Worm (Caenorhabditis elegans) whole organism, L2 larva: ENCODE data around the gene C16D2.1.

Experiments used
- C34F6.9 ChIP-seq: fragments of 150-350 bp; optimal IDR thresholded peaks from 2 replicates; lab custom pipeline; 2014; ENCODE audit warnings: missing biosample characterization, missing genetic modification characterization
- F13H6.1 ChIP-seq: sonication (generic microtip); optimal IDR thresholded peaks from 2 replicates; lab custom pipeline; 2016; ENCODE audit warnings: missing genetic modification characterization, missing compliant biosample characterization
- R02D3.7 ChIP-seq: fragments of 150-350 bp; optimal IDR thresholded peaks from 2 replicates; lab custom pipeline; 2014; ENCODE audit warnings: missing biosample characterization, missing genetic modification characterization
- Y55F3AM.14 ChIP-seq: fragments of 200-800 bp; sonication (Bioruptor generic); optimal IDR thresholded peaks from 2 replicates; lab custom pipeline; 2018; ENCODE audit warnings: mild to moderate bottlenecking, missing genetic modification characterization, missing compliant biosample characterization
- ama-1 ChIP-seq: fragments of 150-350 bp; optimal IDR thresholded peaks from 2 replicates; lab custom pipeline; 2018; ENCODE audit warnings: inconsistent platforms
- blmp-1 ChIP-seq: sonication (generic microtip); optimal IDR thresholded peaks from 2 replicates; lab custom pipeline; 2017; ENCODE audit warnings: missing genetic modification characterization, mild to moderate bottlenecking, missing compliant biosample characterization, antibody characterized with exemption, moderate library complexity; ENCODE audit not compliant: insufficient read depth
- ceh-16 ChIP-seq: fragments of 150-350 bp; optimal IDR thresholded peaks from 2 replicates; lab custom pipeline; 2014; ENCODE audit warnings: missing biosample characterization, missing genetic modification characterization
- ceh-82 ChIP-seq: fragments of 150-350 bp; optimal IDR thresholded peaks from 2 replicates; lab custom pipeline; 2014; ENCODE audit warnings: missing biosample characterization, missing genetic modification characterization
- crh-2 ChIP-seq: sonication (generic microtip); optimal IDR thresholded peaks from 2 replicates; lab custom pipeline; 2017; ENCODE audit warnings: missing biosample characterization, missing genetic modification characterization
- dmd-4 ChIP-seq: sonication (generic microtip); optimal IDR thresholded peaks from 2 replicates; lab custom pipeline; 2017; ENCODE audit warnings: missing biosample characterization, missing genetic modification characterization
- fos-1 ChIP-seq: fragments of 150-350 bp; optimal IDR thresholded peaks from 2 replicates; lab custom pipeline; 2014; ENCODE audit warnings: missing biosample characterization, missing genetic modification characterization
- lsy-2 ChIP-seq, 2 experiments: fragments of 150-350 bp in 1 of 2; sonication (generic microtip) in 1 of 2; optimal IDR thresholded peaks; 2 replicates each; lab custom pipeline; 2014 to 2017; ENCODE audit warnings: missing biosample characterization in 2 of 2, missing genetic modification characterization in 2 of 2
- mdl-1 ChIP-seq, 2 experiments: fragments of 150-350 bp in 1 of 2; sonication (generic microtip) in 1 of 2; optimal IDR thresholded peaks; 2 replicates each; lab custom pipeline; 2017; ENCODE audit warnings: missing biosample characterization in 2 of 2, missing genetic modification characterization in 2 of 2
- nhr-11 ChIP-seq: fragments of 150-350 bp; optimal IDR thresholded peaks from 2 replicates; lab custom pipeline; 2014; ENCODE audit warnings: missing biosample characterization, missing genetic modification characterization
- nhr-129 ChIP-seq: fragments of 150-350 bp; optimal IDR thresholded peaks from 2 replicates; lab custom pipeline; 2014; ENCODE audit warnings: missing biosample characterization, missing genetic modification characterization
- nhr-21 ChIP-seq: fragments of 150-350 bp; optimal IDR thresholded peaks from 2 replicates; lab custom pipeline; 2014; ENCODE audit warnings: missing biosample characterization, missing genetic modification characterization
- nhr-6 ChIP-seq: fragments of 150-350 bp; optimal IDR thresholded peaks from 2 replicates; lab custom pipeline; 2014; ENCODE audit warnings: missing biosample characterization, missing genetic modification characterization
- skn-1 ChIP-seq: sonication (generic microtip); optimal IDR thresholded peaks from 2 replicates; lab custom pipeline; 2017; ENCODE audit warnings: missing biosample characterization, missing genetic modification characterization
- sma-3 ChIP-seq: sonication (generic microtip); optimal IDR thresholded peaks from 2 replicates; lab custom pipeline; 2016; ENCODE audit warnings: missing genetic modification reagents, missing genetic modification characterization, missing compliant biosample characterization
- sma-9 ChIP-seq, 2 experiments: fragments of 150-350 bp in 1 of 2; sonication (generic microtip) in 1 of 2; optimal IDR thresholded peaks; 2 replicates each; lab custom pipeline; 2014 to 2016; ENCODE audit warnings: missing genetic modification characterization in 2 of 2, mild to moderate bottlenecking in 1 of 2, missing biosample characterization in 1 of 2, missing compliant biosample characterization in 1 of 2, missing genetic modification reagents in 1 of 2, moderate library complexity in 1 of 2
- snpc-4 ChIP-seq: fragments of 150-350 bp; optimal IDR thresholded peaks from 2 replicates; lab custom pipeline; 2014; ENCODE audit warnings: missing biosample characterization, missing genetic modification characterization
- unc-55 ChIP-seq: fragments of 150-350 bp; sonication (generic microtip); optimal IDR thresholded peaks from 3 replicates; lab custom pipeline; 2014; ENCODE audit warnings: missing biosample characterization, missing genetic modification reagents, missing genetic modification characterization
- zag-1 ChIP-seq: fragments of 150-350 bp; optimal IDR thresholded peaks from 2 replicates; lab custom pipeline; 2014; ENCODE audit warnings: missing biosample characterization, missing genetic modification characterization
- ztf-1 ChIP-seq: fragments of 200-800 bp; sonication (Bioruptor generic); conservative IDR thresholded peaks from 2 replicates; pipeline ENCODE4 v1.3.6; 2022; ENCODE audit warnings: missing genetic modification characterization, missing compliant biosample characterization
- ztf-4 ChIP-seq: fragments of 150-350 bp; optimal IDR thresholded peaks from 2 replicates; lab custom pipeline; 2014; ENCODE audit warnings: missing biosample characterization, missing genetic modification characterization

The C16D2.1 gene

ce11 chrII:9117789-9118242 is 13.6 kb upstream of the C16D2.1 start:
- TF ChIP-seq nhr-11 (tag; lab: Kevin White, UChicago), result no peak
- TF ChIP-seq dmd-4 (tag; lab: Kevin White, UChicago), result peak; percentile 25
- peak; percentile 78 for TF ChIP-seq nhr-21 (tag; lab: Kevin White, UChicago)
- TF ChIP-seq nhr-129, result peak; percentile 1
- peak; percentile 6 for TF ChIP-seq nhr-6 (tag; lab: Kevin White, UChicago)
- no peak for TF ChIP-seq snpc-4 (tag; lab: Kevin White, UChicago)
- peak; percentile 30 for TF ChIP-seq zag-1 (tag; lab: Kevin White, UChicago)
- TF ChIP-seq lsy-2 (tag; optimal IDR thresholded peaks at IDR 0.05; lab: Kevin White, UChicago), result peak; percentile 5 to 56
- peak; percentile 22 for TF ChIP-seq C34F6.9
- TF ChIP-seq unc-55 (GFP tag; lab: Kevin White, UChicago), result no peak
- peak; percentile 92 for TF ChIP-seq fos-1 (tag; lab: Kevin White, UChicago)
- TF ChIP-seq ztf-4, result peak; percentile 46
- TF ChIP-seq crh-2 (tag; lab: Kevin White, UChicago), result peak; percentile 47
- peak; percentile 80 for TF ChIP-seq sma-9 (GFP tag; optimal IDR thresholded peaks at IDR 0.05; lab: Kevin White, UChicago)
- no peak for TF ChIP-seq sma-9 (tag; optimal IDR thresholded peaks at IDR 0.05; lab: Kevin White, UChicago)
- TF ChIP-seq ceh-82 (tag; lab: Kevin White, UChicago), result no peak
- TF ChIP-seq, all 48 proteins: peak for 11

ce11 chrII:9120329-9120728 is 11.1 kb upstream of the C16D2.1 start:
- TF ChIP-seq F13H6.1 (tag; lab: Kevin White, UChicago), result no peak
- TF ChIP-seq unc-55 (GFP tag; lab: Kevin White, UChicago), result no peak
- TF ChIP-seq crh-2 (tag; lab: Kevin White, UChicago), result no peak
- no peak for TF ChIP-seq dmd-4 (tag; lab: Kevin White, UChicago)
- no peak for TF ChIP-seq ztf-1 (GFP tag; lab: Robert Waterston, UW)

- TF ChIP-seq ztf-4 (peak; percentile 25), Y55F3AM.14 (GFP tag; lab: Kevin White, UChicago) (no peak), skn-1 (tag; lab: Kevin White, UChicago) (no peak), mdl-1 (tag; optimal IDR thresholded peaks at IDR 0.05; lab: Kevin White, UChicago) (no peak), ztf-1 (GFP tag; lab: Robert Waterston, UW) (no peak), lsy-2 (tag; optimal IDR thresholded peaks at IDR 0.05; lab: Kevin White, UChicago) (peak in 1 of 2 experiments; percentile 6), R02D3.7 (tag; lab: Kevin White, UChicago) (no peak), ceh-16 (tag; lab: Kevin White, UChicago) (no peak), ceh-82 (tag; lab: Kevin White, UChicago) (no peak), sma-9 (GFP tag; optimal IDR thresholded peaks at IDR 0.05; lab: Kevin White, UChicago) (peak; percentile 42), sma-9 (tag; optimal IDR thresholded peaks at IDR 0.05; lab: Kevin White, UChicago) (no peak)
These were observed 10.5 kb upstream of the C16D2.1 start for ce11 chrII:9120813-9121554.

- peak; percentile 51 for TF ChIP-seq sma-3 (GFP tag; lab: Kevin White, UChicago)
- TF ChIP-seq ceh-82 (tag; lab: Kevin White, UChicago), result no peak
- TF ChIP-seq fos-1 (tag; lab: Kevin White, UChicago), result peak; percentile 50
- TF ChIP-seq, all 48 proteins: peak for 2
These were observed 7.1 kb upstream of the C16D2.1 start for ce11 chrII:9124353-9124752.

- TF ChIP-seq R02D3.7 (tag; lab: Kevin White, UChicago) (no peak), fos-1 (tag; lab: Kevin White, UChicago) (peak; percentile 48)
These were observed 6.5 kb upstream of the C16D2.1 start for ce11 chrII:9125007-9125406.

ce11 chrII:9126965-9127364 is 4.5 kb upstream of the C16D2.1 start:
- TF ChIP-seq fos-1 (tag; lab: Kevin White, UChicago) (peak; percentile 96), nhr-11 (tag; lab: Kevin White, UChicago) (no peak), blmp-1 (tag; lab: Kevin White, UChicago) (peak; percentile 16)

- TF ChIP-seq unc-55 (GFP tag; lab: Kevin White, UChicago) (no peak), ama-1 (peak; percentile 70)
These were observed 4.1 kb upstream of the C16D2.1 start for ce11 chrII:9127379-9127778.
